Worm (Caenorhabditis elegans): ENCODE measurements around the gene grl-26.

- TF ChIP-seq blmp-1 (tag; optimal IDR thresholded peaks at IDR 0.05; ENCODE audit: insufficient read depth) (no peak), R02D3.7 (tag; optimal IDR thresholded peaks at IDR 0.05) (no peak), mab-5 (tag; optimal IDR thresholded peaks at IDR 0.05) (no peak), mdl-1 (tag; optimal IDR thresholded peaks at IDR 0.05) (no peak), ceh-16 (tag; optimal IDR thresholded peaks at IDR 0.05) (no peak), nhr-77 (tag; optimal IDR thresholded peaks at IDR 0.05) (no peak), nhr-12 (tag; optimal IDR thresholded peaks at IDR 0.05) (no peak), unc-39 (tag; optimal IDR thresholded peaks at IDR 0.05) (no peak), elt-1 (tag; optimal IDR thresholded peaks at IDR 0.05) (no peak), nhr-11 (tag; optimal IDR thresholded peaks at IDR 0.05) (no peak), ama-1 (optimal IDR thresholded peaks at IDR 0.05) (no peak), aly-2 (tag; optimal IDR thresholded peaks at IDR 0.05) (no peak), elt-3 (tag; optimal IDR thresholded peaks at IDR 0.05) (no peak), snpc-4 (tag; optimal IDR thresholded peaks at IDR 0.05) (no peak)
Measured at ce11 chrIV:338192-338831, 15.7 kb upstream of the grl-26 start.

All from whole organism, L2 larva.